Fruit fly (Drosophila melanogaster) whole organism, embryonic: ENCODE data around the gene CG3339.

Experiments used
- Atf6 ChIP-seq: fragments of 200-800 bp; sonication (Bioruptor generic); IDR thresholded peaks from 2 replicates; pipeline ENCODE4 v1.3.6; 2022; ENCODE audit warnings: missing biosample characterization, missing genetic modification characterization
- B-H1 ChIP-seq: fragments of 200-800 bp; sonication (Bioruptor generic); IDR thresholded peaks from 3 replicates; pipeline ENCODE4 v1.3.6; 2022; ENCODE audit warnings: missing biosample characterization, missing genetic modification characterization
- Bdp1 ChIP-seq: fragments of 200-800 bp; sonication (Bioruptor generic); optimal IDR thresholded peaks from 3 replicates; lab custom pipeline; 2016; ENCODE audit warnings: missing biosample characterization, missing genetic modification characterization
- CG10209 ChIP-seq: fragments of 200-800 bp; sonication (Bioruptor generic); optimal IDR thresholded peaks from 3 replicates; lab custom pipeline; 2017; ENCODE audit warnings: missing biosample characterization, mild to moderate bottlenecking, missing genetic modification characterization, missing genetic modification reagents
- CG10267 ChIP-seq: fragments of 200-800 bp; sonication (Bioruptor generic); optimal IDR thresholded peaks from 2 replicates; lab custom pipeline; 2018; ENCODE audit warnings: missing biosample characterization, mild to moderate bottlenecking, missing genetic modification characterization, moderate library complexity
- CG10321 ChIP-seq: fragments of 200-800 bp; sonication (Bioruptor generic); IDR thresholded peaks from 2 replicates; pipeline ENCODE4 v1.3.6; 2022; ENCODE audit warnings: missing biosample characterization, missing genetic modification characterization
- CG10959 ChIP-seq: fragments of 200-800 bp; sonication (Bioruptor generic); IDR thresholded peaks from 2 replicates; pipeline ENCODE4 v1.3.6; 2022; ENCODE audit warnings: missing biosample characterization, missing genetic modification characterization
- CG16779 ChIP-seq: fragments of 200-800 bp; sonication (Bioruptor generic); IDR thresholded peaks from 2 replicates; pipeline ENCODE4 v1.3.6; 2022; ENCODE audit warnings: missing biosample characterization, missing genetic modification characterization
- CG17359 ChIP-seq: fragments of 200-800 bp; sonication (Bioruptor generic); optimal IDR thresholded peaks from 3 replicates; lab custom pipeline; 2018; ENCODE audit warnings: missing biosample characterization, mild to moderate bottlenecking, missing genetic modification characterization, moderate library complexity
- CG18011 ChIP-seq: fragments of 200-800 bp; sonication (Bioruptor generic); optimal IDR thresholded peaks from 2 replicates; lab custom pipeline; 2017; ENCODE audit warnings: missing biosample characterization, missing genetic modification characterization, mild to moderate bottlenecking, moderate library complexity, missing genotype
- CG18262 ChIP-seq: fragments of 200-800 bp; optimal IDR thresholded peaks from 3 replicates; lab custom pipeline; 2019; ENCODE audit warnings: missing biosample characterization, mild to moderate bottlenecking, missing genetic modification characterization, moderate library complexity
- CG3726 ChIP-seq: fragments of 200-800 bp; sonication (Bioruptor generic); IDR thresholded peaks from 3 replicates; pipeline ENCODE4, ENCODE4 v1.3.6; 2022; ENCODE audit warnings: missing biosample characterization, missing genetic modification characterization
- CG4282 ChIP-seq: fragments of 200-800 bp; sonication (Bioruptor generic); optimal IDR thresholded peaks from 2 replicates; lab custom pipeline; 2016; ENCODE audit warnings: missing biosample characterization, missing genetic modification characterization
- CG6689 ChIP-seq: fragments of 200-800 bp; sonication (Bioruptor generic); IDR thresholded peaks from 2 replicates; pipeline ENCODE4 v1.3.6; 2022; ENCODE audit warnings: missing biosample characterization, missing genetic modification characterization
- CG6765 ChIP-seq: fragments of 200-800 bp; sonication (Bioruptor generic); optimal IDR thresholded peaks from 3 replicates; lab custom pipeline; 2017; ENCODE audit warnings: missing biosample characterization, mild to moderate bottlenecking, missing genetic modification characterization
- CG6854 ChIP-seq: fragments of 200-800 bp; sonication (Bioruptor generic); optimal IDR thresholded peaks from 3 replicates; lab custom pipeline; 2017; ENCODE audit warnings: missing biosample characterization, mild to moderate bottlenecking, missing genetic modification characterization
- CG7357 ChIP-seq: fragments of 200-800 bp; sonication (Bioruptor generic); IDR thresholded peaks from 3 replicates; pipeline ENCODE4 v1.3.6; 2022; ENCODE audit warnings: missing biosample characterization, missing genetic modification characterization
- CG7786 ChIP-seq: fragments of 200-800 bp; sonication (Bioruptor generic); optimal IDR thresholded peaks from 2 replicates; lab custom pipeline; 2016; ENCODE audit warnings: missing biosample characterization, missing genetic modification characterization
- CG7839 ChIP-seq: fragments of 200-800 bp; sonication (Bioruptor generic); optimal IDR thresholded peaks from 3 replicates; lab custom pipeline; 2018; ENCODE audit warnings: missing biosample characterization, mild to moderate bottlenecking, missing genetic modification characterization, moderate library complexity
- CG8281 ChIP-seq: fragments of 200-800 bp; sonication (Bioruptor generic); optimal IDR thresholded peaks from 2 replicates; lab custom pipeline; 2018; ENCODE audit warnings: missing biosample characterization, mild to moderate bottlenecking, missing genetic modification characterization, moderate library complexity
- Camta ChIP-seq: fragments of 200-800 bp; sonication (Bioruptor generic); optimal IDR thresholded peaks from 2 replicates; lab custom pipeline; 2016; ENCODE audit warnings: missing biosample characterization, missing genetic modification characterization
- CkIIα-i1 ChIP-seq: fragments of 200-800 bp; sonication (Bioruptor generic); IDR thresholded peaks from 2 replicates; pipeline ENCODE4 v1.3.6; 2022; ENCODE audit warnings: missing biosample characterization, missing genetic modification characterization
- CrebB ChIP-seq: fragments of 200-800 bp; sonication (Bioruptor generic); optimal IDR thresholded peaks from 3 replicates; lab custom pipeline; 2018; ENCODE audit warnings: missing biosample characterization, mild to moderate bottlenecking, missing genetic modification characterization
- Dip2 ChIP-seq: fragments of 200-800 bp; sonication (Bioruptor generic); IDR thresholded peaks from 2 replicates; pipeline ENCODE4 v1.3.6; 2022; ENCODE audit warnings: missing biosample characterization, missing genetic modification characterization
- HmgZ ChIP-seq: fragments of 200-800 bp; sonication (Bioruptor generic); optimal IDR thresholded peaks from 2 replicates; lab custom pipeline; 2018; ENCODE audit warnings: missing biosample characterization, mild to moderate bottlenecking, missing genetic modification characterization
- MESR4 ChIP-seq: fragments of 200-800 bp; sonication (Bioruptor generic); optimal IDR thresholded peaks from 2 replicates; lab custom pipeline; 2018; ENCODE audit warnings: missing biosample characterization, mild to moderate bottlenecking, missing genetic modification characterization, moderate library complexity
- Mad ChIP-seq: fragments of 200-800 bp; sonication (Bioruptor generic); optimal IDR thresholded peaks from 2 replicates; lab custom pipeline; 2016; ENCODE audit warnings: missing biosample characterization, missing genetic modification characterization
- Med ChIP-seq: fragments of 200-800 bp; sonication (Bioruptor generic); peaks from one replicate; lab custom pipeline; 2016; ENCODE audit warnings: missing biosample characterization, missing genetic modification characterization, mild to moderate bottlenecking, inconsistent platforms, moderate library complexity
- Neu2 ChIP-seq: fragments of 200-800 bp; sonication (Bioruptor generic); optimal IDR thresholded peaks from 3 replicates; lab custom pipeline; 2016; ENCODE audit warnings: missing biosample characterization, missing genetic modification characterization, borderline replicate concordance
- Nf-YB ChIP-seq: fragments of 200-800 bp; sonication (Bioruptor generic); optimal IDR thresholded peaks from 3 replicates; lab custom pipeline; 2019; ENCODE audit warnings: missing biosample characterization, mild to moderate bottlenecking, missing genetic modification characterization, moderate library complexity
- Oli ChIP-seq: fragments of 200-800 bp; sonication (Bioruptor generic); optimal IDR thresholded peaks from 2 replicates; lab custom pipeline; 2018; ENCODE audit warnings: missing biosample characterization, mild to moderate bottlenecking, missing genetic modification characterization, moderate library complexity
- Rx ChIP-seq: fragments of 200-800 bp; sonication (Bioruptor generic); IDR thresholded peaks from 2 replicates; pipeline ENCODE4 v1.3.6; 2022; ENCODE audit warnings: missing biosample characterization, missing genetic modification characterization
- Six4 ChIP-seq: fragments of 200-800 bp; sonication (Bioruptor generic); optimal IDR thresholded peaks from 2 replicates; lab custom pipeline; 2016; ENCODE audit warnings: missing biosample characterization, missing genetic modification characterization
- Spps ChIP-seq: fragments of 200-800 bp; sonication (Bioruptor generic); optimal IDR thresholded peaks from 2 replicates; lab custom pipeline; 2018; ENCODE audit warnings: missing biosample characterization, mild to moderate bottlenecking, missing genetic modification characterization
- Vsx1 ChIP-seq: fragments of 200-800 bp; sonication (Bioruptor generic); optimal IDR thresholded peaks from 2 replicates; lab custom pipeline; 2017; ENCODE audit warnings: missing biosample characterization, mild to moderate bottlenecking, missing genetic modification characterization, missing genetic modification reagents
- ato ChIP-seq: fragments of 200-800 bp; sonication (Bioruptor generic); IDR thresholded peaks from 2 replicates; pipeline ENCODE4 v1.3.6; 2022; ENCODE audit warnings: missing biosample characterization, missing genetic modification characterization; ENCODE audit not compliant: partially characterized antibody
- bcd ChIP-seq: fragments of 200-800 bp; sonication (Bioruptor generic); optimal IDR thresholded peaks from 2 replicates; lab custom pipeline; 2017; ENCODE audit warnings: missing biosample characterization, mild to moderate bottlenecking, missing genetic modification characterization
- bsh ChIP-seq, 2 experiments: fragments of 200-800 bp; sonication (Bioruptor generic); optimal IDR thresholded peaks; 2 replicates each; lab custom pipeline; 2017 to 2018; ENCODE audit warnings: mild to moderate bottlenecking in 2 of 2, missing biosample characterization in 2 of 2, missing genetic modification characterization in 2 of 2, moderate library complexity in 1 of 2
- cas ChIP-seq: fragments of 200-800 bp; sonication (Bioruptor generic); IDR thresholded peaks from 2 replicates; pipeline ENCODE4 v1.3.6; 2022; ENCODE audit warnings: missing biosample characterization, missing genetic modification characterization
- croc ChIP-seq: fragments of 200-800 bp; sonication (Bioruptor generic); conservative IDR thresholded peaks from 3 replicates; pipeline ENCODE4 v1.3.6; 2022; ENCODE audit warnings: missing biosample characterization, missing genetic modification characterization
- dmrt11E ChIP-seq: fragments of 200-800 bp; sonication (Bioruptor generic); optimal IDR thresholded peaks from 3 replicates; lab custom pipeline; 2018; ENCODE audit warnings: missing biosample characterization, mild to moderate bottlenecking, missing genetic modification characterization, moderate library complexity
- jumu ChIP-seq: fragments of 200-800 bp; sonication (Bioruptor generic); optimal IDR thresholded peaks from 3 replicates; lab custom pipeline; 2016; ENCODE audit warnings: missing biosample characterization, missing genetic modification characterization
- lab ChIP-seq: fragments of 200-800 bp; sonication (Bioruptor generic); optimal IDR thresholded peaks from 3 replicates; lab custom pipeline; 2017; ENCODE audit warnings: missing biosample characterization, missing genetic modification characterization, mild to moderate bottlenecking, moderate library complexity, missing genetic modification reagents
- psq ChIP-seq: fragments of 200-800 bp; sonication (Bioruptor generic); optimal IDR thresholded peaks from 2 replicates; lab custom pipeline; 2017; ENCODE audit warnings: missing biosample characterization, missing genetic modification characterization
- ranshi ChIP-seq: fragments of 200-800 bp; sonication (Bioruptor generic); IDR thresholded peaks from 2 replicates; pipeline ENCODE4 v1.3.6; 2022; ENCODE audit warnings: missing biosample characterization, missing genetic modification characterization
- schlank ChIP-seq: fragments of 200-800 bp; sonication (Bioruptor generic); optimal IDR thresholded peaks from 2 replicates; lab custom pipeline; 2018; ENCODE audit warnings: missing biosample characterization, mild to moderate bottlenecking, missing genetic modification characterization
- stc ChIP-seq: fragments of 200-800 bp; sonication (Bioruptor generic); IDR thresholded peaks from 2 replicates; pipeline ENCODE4 v1.3.6; 2022; ENCODE audit warnings: missing biosample characterization, missing genetic modification characterization
- tgo ChIP-seq: fragments of 200-800 bp; sonication (Bioruptor generic); IDR thresholded peaks from 3 replicates; pipeline ENCODE4 v1.3.6; 2022; ENCODE audit warnings: missing biosample characterization, missing genetic modification characterization
- tll ChIP-seq, 2 experiments: fragments of 200-800 bp in 1 of 2; fragments of >200 bp in 1 of 2; sonication (Bioruptor generic) in 1 of 2; optimal IDR thresholded peaks; 2 replicates each; lab custom pipeline; 2017 to 2019; ENCODE audit warnings: missing biosample characterization in 2 of 2, missing genetic modification characterization in 2 of 2, mild to moderate bottlenecking in 1 of 2, moderate library complexity in 1 of 2

The CG3339 gene

dm6 chr3R:27253136-27253920 is 68.8 kb downstream of the CG3339 start, which contains the start of gene pll (continued):
- TF ChIP-seq jumu (GFP tag; lab: Kevin White, UChicago) (peak; percentile 47), CG4282 (GFP tag; lab: Kevin White, UChicago) (no peak), B-H1 (peak; percentile 90), Dip2 (GFP tag; lab: Robert Waterston, UW) (no peak), Six4 (GFP tag; lab: Kevin White, UChicago) (peak; percentile 71), Bdp1 (GFP tag; lab: Kevin White, UChicago) (peak; percentile 25), CG7786 (peak; percentile 57), CG18011 (peak; percentile 48), CG6765 (GFP tag; lab: Kevin White, UChicago) (peak; percentile 8), lab (GFP tag; lab: Kevin White, UChicago) (peak; percentile 86), MESR4 (peak; percentile 76), HmgZ (tag; lab: Kevin White, UChicago) (peak; percentile 85), ato (no peak), CkIIα-i1 (GFP tag; lab: Robert Waterston, UW) (no peak), tll (GFP tag; optimal IDR thresholded peaks at IDR 0.05; lab: Kevin White, UChicago) (peak in 1 of 2 experiments; percentile 44), Spps (tag; lab: Kevin White, UChicago) (peak; percentile 57), Oli (peak; percentile 62), CG6689 (GFP tag; lab: Robert Waterston, UW) (peak; percentile 88), CG8281 (tag; lab: Kevin White, UChicago) (no peak), Atf6 (peak; percentile 87), bsh (GFP tag; optimal IDR thresholded peaks at IDR 0.05; lab: Kevin White, UChicago) (peak in 1 of 2 experiments; percentile 84), Rx (GFP tag; lab: Robert Waterston, UW) (peak; percentile 83), stc (GFP tag; lab: Robert Waterston, UW) (peak; percentile 85), CG3726 (GFP tag; lab: Robert Waterston, UW) (peak; percentile 79; the same call in 2 of the 3 replicates), croc (GFP tag; lab: Robert Waterston, UW) (peak; percentile 55), CG17359 (tag; lab: Kevin White, UChicago) (peak; percentile 86), Vsx1 (GFP tag; lab: Kevin White, UChicago) (no peak), psq (GFP tag; lab: Kevin White, UChicago) (peak; percentile 37), CG10267 (tag; lab: Kevin White, UChicago) (peak; percentile 80), tgo (GFP tag; lab: Robert Waterston, UW) (peak; percentile 90), schlank (tag; lab: Kevin White, UChicago) (peak; percentile 50), Nf-YB (peak; percentile 41), Neu2 (no peak), CG7839 (tag; lab: Kevin White, UChicago) (no peak), cas (GFP tag; lab: Robert Waterston, UW) (peak; percentile 71), Camta (peak; percentile 71), CG10321 (GFP tag; lab: Robert Waterston, UW) (0 out of 2 replicates have a peak, but pooled peaks have one; percentile 45), CG10959 (GFP tag; lab: Robert Waterston, UW) (peak; percentile 73), Mad (GFP tag; lab: Kevin White, UChicago) (peak; percentile 68), CG16779 (peak; percentile 86), CrebB (tag; lab: Kevin White, UChicago) (peak; percentile 40), ranshi (peak; percentile 77), Med (GFP tag; lab: Kevin White, UChicago) (peak; percentile 95), dmrt11E (peak; percentile 72), CG6854 (GFP tag; lab: Kevin White, UChicago) (no peak), CG10209 (peak; percentile 69), CG7357 (peak; percentile 80), bcd (peak; percentile 71), CG18262 (tag; lab: Kevin White, UChicago) (peak; percentile 74)
